Fruit fly (Drosophila melanogaster) whole organism, embryonic: ENCODE data around the gene RpL35.

Source experiments
- Abd-B ChIP-seq: fragments of 200-800 bp; sonication (Bioruptor generic); optimal IDR thresholded peaks from 2 replicates; lab custom pipeline; 2018; ENCODE audit warnings: missing biosample characterization, mild to moderate bottlenecking, missing genetic modification characterization, moderate library complexity
- Ada2b ChIP-seq: fragments of 200-800 bp; sonication (Bioruptor generic); IDR thresholded peaks from 2 replicates; pipeline ENCODE4 v1.3.6; 2022; ENCODE audit warnings: missing biosample characterization, missing genetic modification characterization
- B-H2 ChIP-seq: fragments of 200-800 bp; sonication (Bioruptor generic); optimal IDR thresholded peaks from 2 replicates; lab custom pipeline; 2018; ENCODE audit warnings: missing biosample characterization, mild to moderate bottlenecking, missing genetic modification characterization
- CG10431 ChIP-seq: fragments of 200-800 bp; sonication (Bioruptor generic); optimal IDR thresholded peaks from 3 replicates; lab custom pipeline; 2018; ENCODE audit warnings: missing biosample characterization, mild to moderate bottlenecking, missing genetic modification characterization
- CG11723 ChIP-seq: fragments of 200-800 bp; sonication (Bioruptor generic); optimal IDR thresholded peaks from 2 replicates; lab custom pipeline; 2017; ENCODE audit warnings: missing biosample characterization, mild to moderate bottlenecking, missing genetic modification characterization
- CG15696 ChIP-seq: fragments of 200-800 bp; sonication (Bioruptor generic); optimal IDR thresholded peaks from 2 replicates; lab custom pipeline; 2019; ENCODE audit warnings: missing biosample characterization, mild to moderate bottlenecking, missing genetic modification characterization, moderate library complexity
- CG18476 ChIP-seq: fragments of 200-800 bp; sonication (Bioruptor generic); optimal IDR thresholded peaks from 2 replicates; lab custom pipeline; 2016; ENCODE audit warnings: missing biosample characterization, mild to moderate bottlenecking, missing genetic modification characterization
- CG18599 ChIP-seq: fragments of 200-800 bp; sonication (Bioruptor generic); optimal IDR thresholded peaks from 3 replicates; lab custom pipeline; 2017; ENCODE audit warnings: missing biosample characterization, missing genetic modification characterization, mild to moderate bottlenecking, moderate library complexity, missing genetic modification reagents
- CG18619 ChIP-seq: fragments of 200-800 bp; sonication (Bioruptor generic); optimal IDR thresholded peaks from 3 replicates; lab custom pipeline; 2017; ENCODE audit warnings: missing biosample characterization, mild to moderate bottlenecking, missing genetic modification characterization
- CG2120 ChIP-seq: fragments of 200-800 bp; sonication (Bioruptor generic); optimal IDR thresholded peaks from 3 replicates; lab custom pipeline; 2016; ENCODE audit warnings: missing biosample characterization, missing genetic modification characterization
- CG30431 ChIP-seq: fragments of 200-800 bp; sonication (Bioruptor generic); optimal IDR thresholded peaks from 2 replicates; lab custom pipeline; 2017; ENCODE audit warnings: missing biosample characterization, missing genetic modification characterization
- CG31224 ChIP-seq: fragments of 200-800 bp; sonication (Bioruptor generic); IDR thresholded peaks from 2 replicates; pipeline ENCODE4 v1.3.6; 2022; ENCODE audit warnings: missing biosample characterization, missing genetic modification characterization
- CG34376 ChIP-seq: fragments of 200-800 bp; sonication (Bioruptor generic); optimal IDR thresholded peaks from 2 replicates; lab custom pipeline; 2018; ENCODE audit warnings: missing biosample characterization, mild to moderate bottlenecking, missing genetic modification characterization
- CG34422 ChIP-seq: fragments of 200-800 bp; sonication (Bioruptor generic); IDR thresholded peaks from 3 replicates; pipeline ENCODE4 v1.3.6; 2022; ENCODE audit warnings: missing biosample characterization, missing genetic modification characterization
- CG42726 ChIP-seq: fragments of 200-800 bp; sonication (Bioruptor generic); IDR thresholded peaks from 2 replicates; pipeline ENCODE4 v1.3.6; 2022; ENCODE audit warnings: missing biosample characterization, missing genetic modification characterization; ENCODE audit not compliant: partially characterized antibody
- CG4360 ChIP-seq: fragments of 200-800 bp; sonication (Bioruptor generic); IDR thresholded peaks from 2 replicates; pipeline ENCODE4 v1.3.6; 2022; ENCODE audit warnings: missing biosample characterization, missing genetic modification characterization
- CG4730 ChIP-seq: fragments of 200-800 bp; sonication (Bioruptor generic); IDR thresholded peaks from 2 replicates; pipeline ENCODE4 v1.3.6; 2022; ENCODE audit warnings: missing biosample characterization, missing genetic modification characterization
- CG7372 ChIP-seq: fragments of 200-800 bp; sonication (Bioruptor generic); IDR thresholded peaks from 2 replicates; pipeline ENCODE4 v1.3.6; 2022; ENCODE audit warnings: missing biosample characterization, missing genetic modification characterization
- Dbx ChIP-seq: fragments of 200-800 bp; sonication (Bioruptor generic); IDR thresholded peaks from 3 replicates; pipeline ENCODE4 v1.3.6; 2022; ENCODE audit warnings: missing biosample characterization, missing genetic modification characterization
- Ets97D ChIP-seq: fragments of 200-800 bp; sonication (Bioruptor generic); optimal IDR thresholded peaks from 3 replicates; lab custom pipeline; 2016; ENCODE audit warnings: missing biosample characterization, missing genetic modification characterization
- Hr51 ChIP-seq, 2 experiments: fragments of 200-800 bp; sonication (Bioruptor generic); optimal IDR thresholded peaks; 2 replicates in 1 of 2; 3 replicates in 1 of 2; lab custom pipeline; 2016 to 2018; ENCODE audit warnings: missing biosample characterization in 2 of 2, missing genetic modification characterization in 2 of 2, mild to moderate bottlenecking in 1 of 2, moderate library complexity in 1 of 2
- Jarid2 ChIP-seq: fragments of 200-800 bp; sonication (Bioruptor generic); optimal IDR thresholded peaks from 3 replicates; lab custom pipeline; 2017; ENCODE audit warnings: mild to moderate bottlenecking, missing biosample characterization, missing genetic modification reagents, missing genetic modification characterization
- Max ChIP-seq: fragments of 200-800 bp; sonication (Bioruptor generic); optimal IDR thresholded peaks from 2 replicates; lab custom pipeline; 2016; ENCODE audit warnings: missing biosample characterization, mild to moderate bottlenecking, missing genetic modification characterization
- Nf-YB ChIP-seq: fragments of 200-800 bp; sonication (Bioruptor generic); optimal IDR thresholded peaks from 3 replicates; lab custom pipeline; 2019; ENCODE audit warnings: missing biosample characterization, mild to moderate bottlenecking, missing genetic modification characterization, moderate library complexity
- Sry-β ChIP-seq: fragments of 200-800 bp; sonication (Bioruptor generic); optimal IDR thresholded peaks from 2 replicates; lab custom pipeline; 2018; ENCODE audit warnings: missing biosample characterization, mild to moderate bottlenecking, missing genetic modification characterization, moderate library complexity
- Tbp ChIP-seq: fragments of >200 bp; optimal IDR thresholded peaks from 2 replicates; lab custom pipeline; 2018; ENCODE audit warnings: missing biosample characterization, missing genetic modification characterization
- YL-1 ChIP-seq: fragments of 200-800 bp; sonication (Bioruptor generic); optimal IDR thresholded peaks from 3 replicates; lab custom pipeline; 2017; ENCODE audit warnings: missing biosample characterization, mild to moderate bottlenecking, missing genetic modification characterization
- ac ChIP-seq: fragments of 200-800 bp; sonication (Bioruptor generic); optimal IDR thresholded peaks from 3 replicates; lab custom pipeline; 2017; ENCODE audit warnings: missing biosample characterization, mild to moderate bottlenecking, missing genetic modification characterization
- aop ChIP-seq: fragments of 200-800 bp; sonication (Bioruptor generic); IDR thresholded peaks from 2 replicates; pipeline ENCODE4 v1.3.6; 2022; ENCODE audit warnings: missing biosample characterization, missing genetic modification characterization
- chif ChIP-seq, 2 experiments: fragments of 200-800 bp; sonication (Bioruptor generic); optimal IDR thresholded peaks; 3 replicates each; lab custom pipeline; 2016; ENCODE audit warnings: missing biosample characterization in 2 of 2, missing genetic modification characterization in 2 of 2
- crc ChIP-seq: fragments of 200-800 bp; sonication (Bioruptor generic); optimal IDR thresholded peaks from 2 replicates; lab custom pipeline; 2016; ENCODE audit warnings: missing biosample characterization, missing genetic modification characterization
- dimm ChIP-seq: fragments of 200-800 bp; sonication (Bioruptor generic); IDR thresholded peaks from 2 replicates; pipeline ENCODE4 v1.3.6; 2022; ENCODE audit warnings: missing biosample characterization, missing genetic modification characterization
- eve ChIP-seq, 2 experiments: fragments of >200 bp; optimal IDR thresholded peaks; 2 replicates each; lab custom pipeline; 2017; ENCODE audit warnings: missing biosample characterization in 2 of 2, missing genetic modification characterization in 2 of 2
- fd102C ChIP-seq: fragments of 200-800 bp; sonication (Bioruptor generic); optimal IDR thresholded peaks from 2 replicates; lab custom pipeline; 2018; ENCODE audit warnings: missing biosample characterization, mild to moderate bottlenecking, missing genetic modification characterization, moderate library complexity
- h ChIP-seq: fragments of >200 bp; optimal IDR thresholded peaks from 2 replicates; lab custom pipeline; 2017
- hb ChIP-seq: fragments of 200-800 bp; sonication (Bioruptor generic); IDR thresholded peaks from 3 replicates; pipeline ENCODE4 v1.3.6; 2022; ENCODE audit warnings: missing biosample characterization, missing genetic modification characterization; ENCODE audit not compliant: partially characterized antibody
- hkb ChIP-seq, 2 experiments: fragments of 200-800 bp in 1 of 2; fragments of >200 bp in 1 of 2; sonication (Bioruptor generic) in 1 of 2; IDR thresholded peaks in 1 of 2; optimal IDR thresholded peaks in 1 of 2; 2 replicates each; pipeline versions ENCODE4 v1.3.6 to Lab custom; 2017 to 2022; ENCODE audit warnings: missing biosample characterization in 1 of 2, missing genetic modification characterization in 1 of 2
- insv ChIP-seq, 2 experiments: fragments of 200-800 bp; sonication (Bioruptor generic); optimal IDR thresholded peaks; 3 replicates each; lab custom pipeline; 2016 to 2018; ENCODE audit warnings: missing biosample characterization in 2 of 2, missing genetic modification characterization in 2 of 2
- jing ChIP-seq: fragments of 200-800 bp; sonication (Bioruptor generic); optimal IDR thresholded peaks from 2 replicates; lab custom pipeline; 2018; ENCODE audit warnings: missing biosample characterization, mild to moderate bottlenecking, missing genetic modification characterization
- lbe ChIP-seq: fragments of 200-800 bp; sonication (Bioruptor generic); optimal IDR thresholded peaks from 2 replicates; lab custom pipeline; 2016; ENCODE audit warnings: missing biosample characterization, mild to moderate bottlenecking, missing genetic modification characterization
- mam ChIP-seq: fragments of 200-800 bp; sonication (Bioruptor generic); optimal IDR thresholded peaks from 3 replicates; lab custom pipeline; 2016; ENCODE audit warnings: missing biosample characterization, missing genetic modification characterization
- nau ChIP-seq: fragments of 200-800 bp; sonication (Bioruptor generic); optimal IDR thresholded peaks from 3 replicates; lab custom pipeline; 2017; ENCODE audit warnings: missing biosample characterization, mild to moderate bottlenecking, missing genetic modification characterization, missing genetic modification reagents
- org-1 ChIP-seq: fragments of 200-800 bp; sonication (Bioruptor generic); optimal IDR thresholded peaks from 2 replicates; lab custom pipeline; 2017; ENCODE audit warnings: missing biosample characterization, missing genetic modification characterization
- ranshi ChIP-seq: fragments of 200-800 bp; sonication (Bioruptor generic); IDR thresholded peaks from 2 replicates; pipeline ENCODE4 v1.3.6; 2022; ENCODE audit warnings: missing biosample characterization, missing genetic modification characterization
- tgo ChIP-seq: fragments of 200-800 bp; sonication (Bioruptor generic); IDR thresholded peaks from 3 replicates; pipeline ENCODE4 v1.3.6; 2022; ENCODE audit warnings: missing biosample characterization, missing genetic modification characterization
- trh ChIP-seq: fragments of 200-800 bp; sonication (Bioruptor generic); optimal IDR thresholded peaks from 2 replicates; lab custom pipeline; 2016; ENCODE audit warnings: missing biosample characterization, missing genetic modification characterization
- vvl ChIP-seq: fragments of 200-800 bp; sonication (Bioruptor generic); IDR thresholded peaks from 2 replicates; pipeline ENCODE4 v1.3.6; 2022; ENCODE audit warnings: missing biosample characterization, missing genetic modification characterization
- wek ChIP-seq: fragments of 200-800 bp; sonication (Bioruptor generic); optimal IDR thresholded peaks from 3 replicates; lab custom pipeline; 2018; ENCODE audit warnings: missing biosample characterization, mild to moderate bottlenecking, missing genetic modification characterization, moderate library complexity
- zf30C ChIP-seq: fragments of 200-800 bp; sonication (Bioruptor generic); optimal IDR thresholded peaks from 3 replicates; lab custom pipeline; 2018; ENCODE audit warnings: missing biosample characterization, mild to moderate bottlenecking, missing genetic modification characterization

The RpL35 gene

dm6 chrX:5672243-5673051 is at the start of gene RpL35 (continued):
- TF ChIP-seq chif (GFP tag; optimal IDR thresholded peaks at IDR 0.05; lab: Kevin White, UChicago), result no peak
- TF ChIP-seq trh, result no peak
- TF ChIP-seq tgo (GFP tag; lab: Robert Waterston, UW), result no peak
- peak; percentile 81 for TF ChIP-seq Max (GFP tag; lab: Kevin White, UChicago)
- no peak for TF ChIP-seq CG11723
- TF ChIP-seq CG7372, result no peak
- no peak for TF ChIP-seq lbe (GFP tag; lab: Kevin White, UChicago)
- no peak for TF ChIP-seq Ada2b
- peak; percentile 52 for TF ChIP-seq nau (GFP tag; lab: Kevin White, UChicago)
- TF ChIP-seq aop (GFP tag; lab: Robert Waterston, UW), result 0 out of 2 replicates have a peak, but pooled peaks have one; percentile 41
- no peak for TF ChIP-seq insv (GFP tag; optimal IDR thresholded peaks at IDR 0.05; lab: Kevin White, UChicago)
- TF ChIP-seq CG4730 (GFP tag; lab: Robert Waterston, UW), result no peak
- no peak for TF ChIP-seq CG31224 (GFP tag; lab: Robert Waterston, UW)
- no peak for TF ChIP-seq hb (GFP tag; lab: Robert Waterston, UW)
- TF ChIP-seq CG2120 (GFP tag; lab: Kevin White, UChicago), result peak; percentile 23
- TF ChIP-seq CG18619, result peak; percentile 33
- no peak for TF ChIP-seq ac (GFP tag; lab: Kevin White, UChicago)
- peak; percentile 6 for TF ChIP-seq Nf-YB (GFP tag; lab: Kevin White, UChicago)
- TF ChIP-seq Tbp (GFP tag; lab: Kevin White, UChicago), result no peak
- TF ChIP-seq zf30C (GFP tag; lab: Kevin White, UChicago), result no peak
- peak; percentile 43 for TF ChIP-seq CG10431 (GFP tag; lab: Kevin White, UChicago)
- TF ChIP-seq mam (GFP tag; lab: Kevin White, UChicago), result peak; percentile 32
- TF ChIP-seq h (lab: Kevin White, UChicago), result no peak
- no peak for TF ChIP-seq Abd-B (GFP tag; lab: Kevin White, UChicago)
- peak; percentile 51; the same call in 1 of the 2 replicates for TF ChIP-seq vvl
- TF ChIP-seq CG34376, result peak; percentile 70
- peak; percentile 23 for TF ChIP-seq org-1 (GFP tag; lab: Kevin White, UChicago)
- TF ChIP-seq CG15696 (tag; lab: Kevin White, UChicago), result peak; percentile 7
- peak; percentile 28 for TF ChIP-seq B-H2 (GFP tag; lab: Kevin White, UChicago)
- no peak for TF ChIP-seq hkb (optimal IDR thresholded peaks at IDR 0.05; lab: Kevin White, UChicago)
- peak; percentile 35; the same call in 1 of the 2 replicates for TF ChIP-seq hkb (GFP tag; IDR thresholded peaks at IDR 0.05; lab: Robert Waterston, UW)
- no peak for TF ChIP-seq CG4360 (GFP tag; lab: Robert Waterston, UW)
- no peak for TF ChIP-seq crc
- TF ChIP-seq CG18476 (GFP tag; lab: Kevin White, UChicago), result no peak
- peak; percentile 47; the same call in 1 of the 3 replicates for TF ChIP-seq CG34422
- no peak for TF ChIP-seq eve (GFP tag; optimal IDR thresholded peaks at IDR 0.05; lab: Kevin White, UChicago)
- no peak for TF ChIP-seq fd102C (GFP tag; lab: Kevin White, UChicago)
- TF ChIP-seq Sry-β (GFP tag; lab: Kevin White, UChicago), result no peak
- no peak for TF ChIP-seq CG42726
- TF ChIP-seq Hr51 (GFP tag; optimal IDR thresholded peaks at IDR 0.05; lab: Kevin White, UChicago), result peak; percentile 10 to 35
- TF ChIP-seq ranshi (GFP tag; lab: Robert Waterston, UW), result 0 out of 2 replicates have a peak, but pooled peaks have one; percentile 8
- TF ChIP-seq Jarid2, result peak; percentile 24
- TF ChIP-seq Dbx (GFP tag; lab: Robert Waterston, UW), result 0 out of 3 replicates have a peak, but pooled peaks have one; percentile 6
- no peak for TF ChIP-seq jing
- TF ChIP-seq wek (GFP tag; lab: Kevin White, UChicago), result peak; percentile 56
- TF ChIP-seq Ets97D, result peak; percentile 95
- TF ChIP-seq YL-1 (GFP tag; lab: Kevin White, UChicago), result peak; percentile 91
- no peak for TF ChIP-seq dimm
- TF ChIP-seq CG18599 (GFP tag; lab: Kevin White, UChicago), result peak; percentile 31
- TF ChIP-seq CG30431 (GFP tag; lab: Kevin White, UChicago), result no peak
